Worm (Caenorhabditis elegans) whole organism, L4 larva: ENCODE data around the gene fbxc-23.

Experiments used
- D1046.2 ChIP-seq: fragments of 200-800 bp; sonication (Bioruptor generic); IDR thresholded peaks from 2 replicates; pipeline ENCODE4 v1.3.6; 2022; ENCODE audit warnings: missing genetic modification characterization, missing compliant biosample characterization
- F37D6.2 ChIP-seq: sonication (generic microtip); optimal IDR thresholded peaks from 2 replicates; lab custom pipeline; 2016; ENCODE audit warnings: mild to moderate bottlenecking, missing genetic modification characterization, missing compliant biosample characterization
- T26A8.4 ChIP-seq: fragments of 200-800 bp; sonication (Bioruptor generic); IDR thresholded peaks from 2 replicates; pipeline ENCODE4 v1.3.6; 2022; ENCODE audit warnings: missing genetic modification characterization, missing compliant biosample characterization
- Y105C5A.15 ChIP-seq: fragments of 200-800 bp; sonication (Bioruptor generic); IDR thresholded peaks from 2 replicates; pipeline ENCODE4 v1.3.6; 2022; ENCODE audit warnings: missing genetic modification characterization, missing compliant biosample characterization
- ZK337.2 ChIP-seq: fragments of 200-800 bp; sonication (Bioruptor generic); IDR thresholded peaks from 2 replicates; pipeline ENCODE4 v1.3.6; 2022; ENCODE audit warnings: missing genetic modification reagents, missing genetic modification characterization, missing compliant biosample characterization
- ama-1 ChIP-seq: fragments of 150-350 bp; optimal IDR thresholded peaks from 2 replicates; lab custom pipeline; 2014; ENCODE audit warnings: inconsistent platforms, mixed read lengths
- arid-1 ChIP-seq: fragments of 200-800 bp; sonication (Bioruptor generic); conservative IDR thresholded peaks from 2 replicates; pipeline ENCODE4 v1.3.6; 2022; ENCODE audit warnings: missing genetic modification reagents, missing genetic modification characterization, missing compliant biosample characterization
- attf-4 ChIP-seq: sonication (generic microtip); optimal IDR thresholded peaks from 3 replicates; lab custom pipeline; 2017; ENCODE audit warnings: missing biosample characterization, missing genetic modification characterization
- ceh-62 ChIP-seq: sonication (generic microtip); optimal IDR thresholded peaks from 2 replicates; lab custom pipeline; 2017; ENCODE audit warnings: missing biosample characterization, missing genetic modification characterization
- ceh-82 ChIP-seq: sonication (generic microtip); optimal IDR thresholded peaks from 2 replicates; lab custom pipeline; 2017; ENCODE audit warnings: missing biosample characterization, missing genetic modification characterization
- ces-1 ChIP-seq: fragments of 150-350 bp; sonication (generic microtip); optimal IDR thresholded peaks from 4 replicates; lab custom pipeline; 2014; ENCODE audit warnings: missing biosample characterization, missing genetic modification reagents, missing genetic modification characterization
- daf-12 ChIP-seq: fragments of 150-350 bp; optimal IDR thresholded peaks from 2 replicates; lab custom pipeline; 2014; ENCODE audit warnings: missing biosample characterization, missing genetic modification reagents, missing genetic modification characterization
- daf-16 ChIP-seq, 3 experiments: sonication (generic microtip); optimal IDR thresholded peaks; 2 replicates each; lab custom pipeline; 2016 to 2017; ENCODE audit warnings: missing genetic modification characterization in 3 of 3, missing genetic modification reagents in 3 of 3, mild to moderate bottlenecking in 2 of 3, missing compliant biosample characterization in 2 of 3, missing biosample characterization in 1 of 3, moderate library complexity in 1 of 3
- daf-19 ChIP-seq: fragments of 200-800 bp; sonication (Bioruptor generic); conservative IDR thresholded peaks from 2 replicates; pipeline ENCODE4 v1.3.6; 2022; ENCODE audit warnings: missing genetic modification characterization, missing compliant biosample characterization
- dmd-8 ChIP-seq: fragments of 200-800 bp; sonication (Bioruptor generic); IDR thresholded peaks from 2 replicates; pipeline ENCODE4 v1.3.6; 2022; ENCODE audit warnings: missing genetic modification characterization, missing compliant biosample characterization
- duxl-1 ChIP-seq: sonication (generic microtip); optimal IDR thresholded peaks from 2 replicates; lab custom pipeline; 2016; ENCODE audit warnings: mild to moderate bottlenecking, missing genetic modification characterization, moderate library complexity, missing compliant biosample characterization; ENCODE audit not compliant: poor library complexity
- dve-1 ChIP-seq: sonication (generic microtip); optimal IDR thresholded peaks from 2 replicates; lab custom pipeline; 2017; ENCODE audit warnings: antibody characterized with exemption, mild to moderate bottlenecking, missing genetic modification characterization, missing compliant biosample characterization; ENCODE audit not compliant: insufficient read depth
- hif-1 ChIP-seq, 2 experiments: sonication (generic microtip); optimal IDR thresholded peaks; 2 replicates each; lab custom pipeline; 2016 to 2017; ENCODE audit warnings: missing compliant biosample characterization in 2 of 2, missing genetic modification characterization in 2 of 2, missing genetic modification reagents in 2 of 2, missing genotype in 2 of 2, mild to moderate bottlenecking in 1 of 2
- hlh-11 ChIP-seq: fragments of 200-800 bp; sonication (Bioruptor generic); optimal IDR thresholded peaks from 2 replicates; lab custom pipeline; 2018; ENCODE audit warnings: mild to moderate bottlenecking, missing genetic modification characterization, missing compliant biosample characterization
- hlh-30 ChIP-seq: sonication (generic microtip); optimal IDR thresholded peaks from 2 replicates; lab custom pipeline; 2017; ENCODE audit warnings: antibody characterized with exemption, mild to moderate bottlenecking, missing genetic modification characterization, missing compliant biosample characterization; ENCODE audit not compliant: insufficient read depth
- hmg-1.1 ChIP-seq: fragments of 200-800 bp; sonication (Bioruptor generic); IDR thresholded peaks from 2 replicates; pipeline ENCODE4 v1.3.6; 2022; ENCODE audit warnings: missing genetic modification reagents, missing genetic modification characterization, missing compliant biosample characterization
- lin-13 ChIP-seq: fragments of 150-350 bp; optimal IDR thresholded peaks from 2 replicates; lab custom pipeline; 2014; ENCODE audit warnings: missing biosample characterization, missing genetic modification reagents, missing genetic modification characterization
- lin-15B ChIP-seq: fragments of 150-350 bp; sonication (generic microtip); optimal IDR thresholded peaks from 3 replicates; lab custom pipeline; 2014; ENCODE audit warnings: missing biosample characterization, missing genetic modification characterization
- lin-38 ChIP-seq: fragments of 200-800 bp; sonication (Bioruptor generic); IDR thresholded peaks from 2 replicates; pipeline ENCODE4 v1.3.6; 2022; ENCODE audit warnings: missing genetic modification reagents, missing genetic modification characterization, missing compliant biosample characterization
- lin-39 ChIP-seq: fragments of 150-350 bp; optimal IDR thresholded peaks from 2 replicates; lab custom pipeline; 2014; ENCODE audit warnings: missing biosample characterization, missing genetic modification reagents, missing genetic modification characterization
- lsy-2 ChIP-seq, 2 experiments: fragments of 150-350 bp in 1 of 2; sonication (generic microtip) in 1 of 2; optimal IDR thresholded peaks; 2 replicates each; lab custom pipeline; 2014 to 2017; ENCODE audit warnings: missing biosample characterization in 2 of 2, missing genetic modification characterization in 2 of 2
- mes-2 ChIP-seq: sonication (generic microtip); optimal IDR thresholded peaks from 2 replicates; lab custom pipeline; 2016; ENCODE audit warnings: missing genotype, mild to moderate bottlenecking, missing genetic modification characterization, missing compliant biosample characterization; ENCODE audit not compliant: poor library complexity, severe bottlenecking
- mxl-3 ChIP-seq: fragments of 200-800 bp; sonication (Bioruptor generic); optimal IDR thresholded peaks from 2 replicates; lab custom pipeline; 2018; ENCODE audit warnings: mild to moderate bottlenecking, missing genetic modification characterization, missing compliant biosample characterization
- nhr-10 ChIP-seq: fragments of 150-350 bp; optimal IDR thresholded peaks from 2 replicates; lab custom pipeline; 2014; ENCODE audit warnings: missing biosample characterization, missing genetic modification characterization
- nhr-42 ChIP-seq: fragments of 200-800 bp; sonication (Bioruptor generic); IDR thresholded peaks from 2 replicates; pipeline ENCODE4 v1.3.6; 2022; ENCODE audit warnings: missing genetic modification characterization, missing compliant biosample characterization
- nhr-6 ChIP-seq: fragments of 150-350 bp; optimal IDR thresholded peaks from 2 replicates; lab custom pipeline; 2014; ENCODE audit warnings: missing biosample characterization, missing genetic modification characterization
- nhr-77 ChIP-seq: fragments of 150-350 bp; optimal IDR thresholded peaks from 2 replicates; lab custom pipeline; 2014; ENCODE audit warnings: missing biosample characterization, missing genetic modification characterization
- pqm-1 ChIP-seq: sonication (generic microtip); optimal IDR thresholded peaks from 2 replicates; lab custom pipeline; 2017; ENCODE audit warnings: missing biosample characterization, missing genetic modification characterization
- rbr-2 ChIP-seq: sonication (generic microtip); optimal IDR thresholded peaks from 2 replicates; lab custom pipeline; 2016; ENCODE audit warnings: missing genotype, missing genetic modification characterization, missing compliant biosample characterization
- set-16 ChIP-seq: fragments of 200-800 bp; sonication (Bioruptor generic); IDR thresholded peaks from 2 replicates; pipeline ENCODE4 v1.3.6; 2022; ENCODE audit warnings: missing genetic modification reagents, missing genetic modification characterization, missing compliant biosample characterization
- skn-1 ChIP-seq: fragments of 150-350 bp; optimal IDR thresholded peaks from 2 replicates; lab custom pipeline; 2014; ENCODE audit warnings: missing biosample characterization, missing genetic modification characterization
- snpc-4 ChIP-seq: fragments of 150-350 bp; optimal IDR thresholded peaks from 2 replicates; lab custom pipeline; 2014; ENCODE audit warnings: missing biosample characterization, missing genetic modification characterization
- unc-39 ChIP-seq: sonication (generic microtip); optimal IDR thresholded peaks from 2 replicates; lab custom pipeline; 2017; ENCODE audit warnings: missing biosample characterization, missing genetic modification characterization
- zag-1 ChIP-seq: fragments of 150-350 bp; optimal IDR thresholded peaks from 2 replicates; lab custom pipeline; 2014; ENCODE audit warnings: missing biosample characterization, missing genetic modification characterization
- zfp-2 ChIP-seq: sonication (generic microtip); optimal IDR thresholded peaks from 2 replicates; lab custom pipeline; 2016; ENCODE audit warnings: mild to moderate bottlenecking, missing genetic modification characterization, missing compliant biosample characterization
- zfp-3 ChIP-seq: fragments of 200-800 bp; sonication (Bioruptor generic); conservative IDR thresholded peaks from 2 replicates; pipeline ENCODE4 v1.3.6; 2022; ENCODE audit warnings: missing genetic modification reagents, missing genetic modification characterization, missing compliant biosample characterization
- zip-2 ChIP-seq: fragments of 150-350 bp; optimal IDR thresholded peaks from 2 replicates; lab custom pipeline; 2014; ENCODE audit warnings: missing biosample characterization, missing genetic modification characterization

The fbxc-23 gene

ce11 chrII:13590461-13590860 lies 5.9 kb downstream of the fbxc-23 start, which contains the start of gene clec-145:
clec-145 (minus strand) TSS chrII:13590561.
- TF ChIP-seq hlh-11, result no peak
- TF ChIP-seq ZK337.2 (GFP tag; lab: Robert Waterston, UW), result no peak
- TF ChIP-seq lin-38 (GFP tag; lab: Robert Waterston, UW), result no peak
- no peak for TF ChIP-seq T26A8.4 (GFP tag; lab: Robert Waterston, UW)
- TF ChIP-seq dve-1 (tag; lab: Kevin White, UChicago), result no peak
- TF ChIP-seq daf-12 (tag; lab: Kevin White, UChicago), result no peak
- TF ChIP-seq skn-1 (tag; lab: Kevin White, UChicago), result no peak
- TF ChIP-seq ceh-62 (tag; lab: Kevin White, UChicago), result no peak
- TF ChIP-seq, all 104 proteins: peak for 0

ce11 chrII:13585655-13586170 lies 10.6 kb downstream of the fbxc-23 start, which contains the start of gene Y48E1B.8:
Y48E1B.8 (plus strand) TSS chrII:13585705.
- TF ChIP-seq set-16 (GFP tag; lab: Robert Waterston, UW), result peak; percentile 59
- TF ChIP-seq nhr-42, result 0 out of 2 replicates have a peak, but pooled peaks have one; percentile 5
- no peak for TF ChIP-seq lin-15B
- no peak for TF ChIP-seq dve-1 (tag; lab: Kevin White, UChicago)

ce11 chrII:13575018-13575948 lies 21.1 kb downstream of the fbxc-23 start, which contains the start of the genes mrpl-37 and lin-38:
mrpl-37 (minus strand) TSS chrII:13575068.
lin-38 (plus strand) TSS chrII:13575925.
- TF ChIP-seq nhr-10 (tag; lab: Kevin White, UChicago) (no peak), zip-2 (tag; lab: Kevin White, UChicago) (no peak), skn-1 (tag; lab: Kevin White, UChicago) (no peak), Y105C5A.15 (GFP tag; lab: Robert Waterston, UW) (no peak), lsy-2 (tag; optimal IDR thresholded peaks at IDR 0.05; lab: Kevin White, UChicago) (peak; percentile 15 to 78), snpc-4 (tag; lab: Kevin White, UChicago) (no peak), daf-12 (tag; lab: Kevin White, UChicago) (no peak), D1046.2 (GFP tag; lab: Robert Waterston, UW) (no peak), hlh-30 (tag; lab: Kevin White, UChicago) (peak; percentile 80), lin-39 (tag; lab: Kevin White, UChicago) (no peak), F37D6.2 (peak; percentile 25), ama-1 (no peak), lin-13 (peak; percentile 84), rbr-2 (tag; lab: Kevin White, UChicago) (peak; percentile 58), nhr-77 (tag; lab: Kevin White, UChicago) (peak; percentile 85), duxl-1 (tag; lab: Kevin White, UChicago) (no peak), zfp-2 (tag; lab: Kevin White, UChicago) (no peak), unc-39 (tag; lab: Kevin White, UChicago) (no peak), lin-15B (peak; percentile 53), lin-38 (GFP tag; lab: Robert Waterston, UW) (peak; percentile 86), mes-2 (tag; lab: Kevin White, UChicago) (no peak), mxl-3 (GFP tag; lab: Kevin White, UChicago) (no peak), zfp-3 (GFP tag; lab: Robert Waterston, UW) (no peak), ces-1 (GFP tag; lab: Kevin White, UChicago) (no peak), attf-4 (no peak), arid-1 (GFP tag; lab: Robert Waterston, UW) (no peak), daf-19 (GFP tag; lab: Robert Waterston, UW) (no peak), T26A8.4 (GFP tag; lab: Robert Waterston, UW) (no peak), dve-1 (tag; lab: Kevin White, UChicago) (peak; percentile 64), dmd-8 (GFP tag; lab: Robert Waterston, UW) (no peak), pqm-1 (tag; lab: Kevin White, UChicago) (no peak), nhr-6 (peak; percentile 58), zag-1 (no peak), daf-16 (GFP tag; optimal IDR thresholded peaks at IDR 0.05; lab: Kevin White, UChicago) (no peak), daf-16 (tag; optimal IDR thresholded peaks at IDR 0.05; lab: Kevin White, UChicago) (peak; percentile 46), hmg-1.1 (peak; percentile 64), hif-1 (tag; optimal IDR thresholded peaks at IDR 0.05; lab: Kevin White, UChicago) (peak in 1 of 2 experiments; percentile 63), ceh-82 (tag; lab: Kevin White, UChicago) (no peak)
